Worm (Caenorhabditis elegans): Measurements from ENCODE around the gene sph-1.
"Not testable (repeated sequence)": the region's sequence is repeated elsewhere in the genome, so short reads cannot be mapped to it uniquely, and the experiment has no call there.

sph-1 gene

DNA sequence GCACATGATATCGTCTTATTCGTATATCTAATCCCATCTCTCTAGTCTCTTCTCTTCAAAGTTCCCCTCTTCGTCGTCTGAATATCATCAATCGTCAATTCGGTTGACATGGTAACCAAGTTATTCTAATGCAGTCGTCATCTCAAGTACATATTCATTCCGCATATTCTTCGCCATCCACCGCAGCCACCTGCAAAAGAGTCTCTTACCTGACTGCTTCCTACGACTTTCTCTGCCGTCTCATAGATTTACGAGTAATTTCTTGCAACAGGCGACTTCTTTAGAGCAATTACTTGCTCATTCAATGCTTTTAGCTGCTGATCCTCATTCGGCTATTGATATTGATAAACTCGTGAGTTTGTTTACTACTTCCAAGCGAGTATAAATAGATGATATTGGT is 5.9 kb downstream of the sph-1 start:
- no peak for TF ChIP-seq blmp-1 (tag; optimal IDR thresholded peaks at IDR 0.05)
- TF ChIP-seq zip-8 (tag; optimal IDR thresholded peaks at IDR 0.05), result no peak
- no peak for TF ChIP-seq flh-1 (GFP tag; optimal IDR thresholded peaks at IDR 0.05)
- no peak for TF ChIP-seq unc-62 (GFP tag; optimal IDR thresholded peaks at IDR 0.05)
- TF ChIP-seq tbx-8 (GFP tag; optimal IDR thresholded peaks at IDR 0.05), result no peak
- TF ChIP-seq nhr-12 (tag; optimal IDR thresholded peaks at IDR 0.05), result no peak
- no peak for TF ChIP-seq elt-3 (tag; optimal IDR thresholded peaks at IDR 0.05)
- TF ChIP-seq unc-39 (tag; optimal IDR thresholded peaks at IDR 0.05), result no peak
- no peak for TF ChIP-seq nhr-2 (tag; optimal IDR thresholded peaks at IDR 0.05)
- TF ChIP-seq ceh-43 (GFP tag; optimal IDR thresholded peaks at IDR 0.05), result no peak
- TF ChIP-seq sem-2 (GFP tag; optimal IDR thresholded peaks at IDR 0.05), result no peak
- no peak for TF ChIP-seq nhr-237 (tag; optimal IDR thresholded peaks at IDR 0.05)
- TF ChIP-seq mab-5 (tag; optimal IDR thresholded peaks at IDR 0.05), result no peak

DNA sequence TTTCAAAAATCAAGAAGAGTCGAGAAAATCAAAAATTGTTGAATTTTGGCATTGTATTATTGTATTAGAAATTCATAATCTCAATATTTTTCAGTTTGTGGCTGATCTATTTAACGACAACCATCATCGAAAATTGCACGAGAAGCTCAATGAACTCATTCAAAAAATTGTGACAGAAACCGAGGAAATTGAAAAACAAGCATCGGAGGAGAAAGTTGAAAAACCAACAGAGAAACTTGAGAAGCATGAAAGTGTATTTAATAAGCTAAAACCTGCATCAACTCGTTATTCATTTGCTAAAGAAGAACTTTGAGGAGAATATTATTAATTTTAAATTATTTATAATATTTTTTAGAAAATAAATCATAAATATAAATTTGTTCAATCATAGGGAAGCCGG is 6.5 kb downstream of the sph-1 start, which contains the start of gene ceph-41:
Gene ceph-41, plus strand, starts transcription at position 301 of the 400 bp plus-strand sequence.
- TF ChIP-seq ham-2 (GFP tag; optimal IDR thresholded peaks at IDR 0.05) (no peak), ceh-83 (GFP tag; optimal IDR thresholded peaks at IDR 0.05) (no peak), unc-62 (GFP tag; optimal IDR thresholded peaks at IDR 0.05) (no peak), lin-13 (tag; optimal IDR thresholded peaks at IDR 0.05) (no peak), M03D4.4 (tag; optimal IDR thresholded peaks at IDR 0.05) (no peak), cnd-1 (tag; optimal IDR thresholded peaks at IDR 0.05) (no peak), blmp-1 (tag; optimal IDR thresholded peaks at IDR 0.05) (no peak)

DNA sequence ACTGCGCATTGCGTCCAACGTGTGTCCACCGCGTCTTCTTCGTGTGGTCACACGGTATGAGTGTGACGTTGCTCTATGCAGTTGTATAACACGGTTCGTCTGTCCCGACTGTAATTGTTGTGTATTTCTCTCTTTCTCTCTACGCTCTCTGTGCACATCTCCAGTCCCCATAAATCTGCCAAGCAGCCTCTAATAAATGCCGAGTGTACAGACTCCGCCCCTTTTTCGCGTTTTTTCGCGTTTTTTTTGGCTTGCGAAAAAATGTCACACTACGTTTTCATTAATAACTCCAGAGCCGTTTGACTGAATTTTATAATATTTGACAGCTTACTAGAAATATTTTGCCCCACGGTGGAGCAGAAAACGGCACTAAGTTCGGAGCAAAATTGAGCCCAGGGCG is 11.0 kb downstream of the sph-1 start, which contains the start of gene erp-44.3:
Gene erp-44.3, plus strand, starts transcription at position 301 of the 400 bp plus-strand sequence.
- TF ChIP-seq ceh-83 (GFP tag; optimal IDR thresholded peaks at IDR 0.05); mab-5 (tag; optimal IDR thresholded peaks at IDR 0.05); nhr-237 (tag; optimal IDR thresholded peaks at IDR 0.05): not testable (repeated sequence)

DNA sequence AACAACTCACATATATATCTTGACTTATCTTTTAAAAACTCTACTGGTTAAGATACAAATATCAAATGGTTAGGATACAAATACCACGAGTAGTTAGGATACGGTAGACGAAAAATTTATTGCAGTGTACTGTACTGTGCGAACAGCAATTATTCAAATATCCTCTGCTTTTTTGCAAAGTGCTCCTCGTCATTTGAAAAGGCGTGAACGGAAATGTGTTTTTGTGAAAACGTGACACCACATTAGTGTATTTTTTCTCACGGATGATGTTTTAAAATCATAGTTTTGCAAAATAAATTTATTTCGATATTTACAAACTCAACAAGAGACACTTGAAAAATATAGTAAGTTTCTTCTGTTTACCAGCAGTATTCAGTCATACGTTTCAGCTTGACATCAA is 14.6 kb downstream of the sph-1 start, which contains the start of gene F42G8.8:
Gene F42G8.8, plus strand, starts transcription at position 301 of the 400 bp plus-strand sequence.
- TF ChIP-seq mls-2 (tag; optimal IDR thresholded peaks at IDR 0.05) (no peak), flh-1 (GFP tag; optimal IDR thresholded peaks at IDR 0.05) (no peak), sem-2 (GFP tag; optimal IDR thresholded peaks at IDR 0.05) (no peak), ham-2 (GFP tag; optimal IDR thresholded peaks at IDR 0.05) (no peak), hlh-1 (tag; optimal IDR thresholded peaks at IDR 0.05) (no peak), nhr-12 (tag; optimal IDR thresholded peaks at IDR 0.05) (no peak), unc-120 (tag; optimal IDR thresholded peaks at IDR 0.05; ENCODE audit: poor library complexity, severe bottlenecking) (no peak), ces-1 (GFP tag; optimal IDR thresholded peaks at IDR 0.05) (no peak), lin-13 (tag; optimal IDR thresholded peaks at IDR 0.05) (no peak), drap-1 (GFP tag; optimal IDR thresholded peaks at IDR 0.05) (no peak), M03D4.4 (tag; optimal IDR thresholded peaks at IDR 0.05) (no peak), mab-5 (tag; optimal IDR thresholded peaks at IDR 0.05) (no peak), snpc-4 (tag; optimal IDR thresholded peaks at IDR 0.05) (no peak), unc-39 (tag; optimal IDR thresholded peaks at IDR 0.05) (no peak)

DNA sequence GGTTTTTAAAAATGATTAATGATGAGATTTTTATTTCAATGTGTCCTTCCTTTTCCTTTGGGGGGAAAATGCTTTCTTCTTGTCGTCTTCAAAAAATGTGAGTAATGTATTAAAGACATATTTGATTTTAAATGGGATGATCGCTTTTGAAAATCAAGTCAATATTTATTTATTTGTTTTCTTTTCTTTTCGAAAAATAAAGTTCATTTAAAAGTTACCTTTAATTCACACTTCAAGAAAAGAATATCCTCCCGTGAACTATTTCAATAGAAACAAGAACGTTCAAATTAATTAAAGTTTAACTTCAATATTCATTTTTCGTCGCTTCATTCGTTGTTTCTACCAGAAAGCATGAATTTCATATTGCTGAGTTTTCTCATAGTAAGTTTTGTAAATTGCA is 17.9 kb downstream of the sph-1 start, which contains the start of gene irld-8:
Gene irld-8, plus strand, starts transcription at position 301 of the 400 bp plus-strand sequence.
- TF ChIP-seq nhr-2 (tag; optimal IDR thresholded peaks at IDR 0.05) (no peak), pha-4 (tag; optimal IDR thresholded peaks at IDR 0.05) (no peak), ztf-11 (tag; optimal IDR thresholded peaks at IDR 0.05) (no peak), cnd-1 (tag; optimal IDR thresholded peaks at IDR 0.05) (no peak)

DNA sequence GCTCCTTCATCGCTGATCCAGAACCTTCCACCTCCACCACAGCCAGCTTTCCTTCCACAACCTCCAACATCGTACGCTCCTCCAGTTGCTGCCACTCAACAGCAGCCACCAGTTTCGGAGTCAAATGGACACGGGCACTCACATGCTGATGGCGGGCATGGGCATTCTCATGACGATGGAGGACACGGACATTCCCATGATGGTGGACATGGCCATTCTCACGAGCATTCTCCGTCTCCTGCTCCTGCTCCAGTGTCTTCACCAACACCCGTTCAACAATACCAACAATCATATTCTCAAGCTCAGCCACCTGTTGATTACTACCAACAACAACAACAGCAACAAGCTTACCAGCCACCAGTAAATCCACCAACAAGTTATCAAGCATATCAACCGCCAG is 18.8 kb downstream of the sph-1 start:
- TF ChIP-seq nhr-28 (tag; optimal IDR thresholded peaks at IDR 0.05) (no peak), nhr-2 (tag; optimal IDR thresholded peaks at IDR 0.05) (no peak), lsy-2 (tag; optimal IDR thresholded peaks at IDR 0.05) (no peak), cnd-1 (tag; optimal IDR thresholded peaks at IDR 0.05) (no peak), mls-2 (tag; optimal IDR thresholded peaks at IDR 0.05) (no peak), ceh-83 (GFP tag; optimal IDR thresholded peaks at IDR 0.05) (no peak), blmp-1 (tag; optimal IDR thresholded peaks at IDR 0.05) (no peak), lin-13 (tag; optimal IDR thresholded peaks at IDR 0.05) (no peak), elt-3 (tag; optimal IDR thresholded peaks at IDR 0.05) (no peak), nhr-76 (tag; optimal IDR thresholded peaks at IDR 0.05) (no peak), mab-5 (tag; optimal IDR thresholded peaks at IDR 0.05) (no peak), sem-2 (GFP tag; optimal IDR thresholded peaks at IDR 0.05) (no peak), pha-4 (tag; optimal IDR thresholded peaks at IDR 0.05) (no peak), ham-2 (GFP tag; optimal IDR thresholded peaks at IDR 0.05) (no peak)

Measured in whole organism, mixed stage, embryonic.